Worm (Caenorhabditis elegans) whole organism, L4 larva: ENCODE measurements around the gene F09F7.6.

ENCODE experiments used
- D1046.2 ChIP-seq: fragments of 200-800 bp; sonication (Bioruptor generic); IDR thresholded peaks from 2 replicates; pipeline ENCODE4 v1.3.6; 2022; ENCODE audit warnings: missing genetic modification characterization, missing compliant biosample characterization
- F10B5.3 ChIP-seq: sonication (generic microtip); optimal IDR thresholded peaks from 2 replicates; lab custom pipeline; 2016; ENCODE audit warnings: mild to moderate bottlenecking, missing genetic modification characterization, missing compliant biosample characterization
- F26F4.8 ChIP-seq: fragments of 200-800 bp; sonication (Bioruptor generic); conservative IDR thresholded peaks from 2 replicates; pipeline ENCODE4 v1.3.6; 2022; ENCODE audit warnings: missing genetic modification characterization, missing compliant biosample characterization
- F37D6.2 ChIP-seq: sonication (generic microtip); optimal IDR thresholded peaks from 2 replicates; lab custom pipeline; 2016; ENCODE audit warnings: mild to moderate bottlenecking, missing genetic modification characterization, missing compliant biosample characterization
- F44E2.7 ChIP-seq: fragments of 200-800 bp; sonication (Bioruptor generic); IDR thresholded peaks from 2 replicates; pipeline ENCODE4 v2.1.2; 2022; ENCODE audit warnings: missing genetic modification characterization, missing compliant biosample characterization
- T20F7.1 ChIP-seq: fragments of 200-800 bp; sonication (Bioruptor generic); optimal IDR thresholded peaks from 2 replicates; lab custom pipeline; 2018; ENCODE audit warnings: mild to moderate bottlenecking, missing genetic modification characterization, missing compliant biosample characterization
- T26A8.4 ChIP-seq: fragments of 200-800 bp; sonication (Bioruptor generic); IDR thresholded peaks from 2 replicates; pipeline ENCODE4 v1.3.6; 2022; ENCODE audit warnings: missing genetic modification characterization, missing compliant biosample characterization
- Y48G9A.11 ChIP-seq: fragments of 200-800 bp; sonication (Bioruptor generic); IDR thresholded peaks from 2 replicates; pipeline ENCODE4 v1.3.6; 2022; ENCODE audit warnings: missing genetic modification reagents, missing genetic modification characterization, missing compliant biosample characterization
- ZK546.5 ChIP-seq, 2 experiments: sonication (generic microtip); optimal IDR thresholded peaks; 2 replicates each; lab custom pipeline; 2017; ENCODE audit warnings: missing biosample characterization in 2 of 2, missing genetic modification characterization in 2 of 2
- ama-1 ChIP-seq: fragments of 150-350 bp; optimal IDR thresholded peaks from 2 replicates; lab custom pipeline; 2014; ENCODE audit warnings: inconsistent platforms, mixed read lengths
- arid-1 ChIP-seq: fragments of 200-800 bp; sonication (Bioruptor generic); conservative IDR thresholded peaks from 2 replicates; pipeline ENCODE4 v1.3.6; 2022; ENCODE audit warnings: missing genetic modification reagents, missing genetic modification characterization, missing compliant biosample characterization
- attf-4 ChIP-seq: sonication (generic microtip); optimal IDR thresholded peaks from 3 replicates; lab custom pipeline; 2017; ENCODE audit warnings: missing biosample characterization, missing genetic modification characterization
- ceh-20 ChIP-seq: fragments of 200-800 bp; sonication (Bioruptor generic); IDR thresholded peaks from 2 replicates; pipeline ENCODE4 v1.3.6; 2022; ENCODE audit warnings: missing genetic modification reagents, missing genetic modification characterization, missing compliant biosample characterization
- ces-1 ChIP-seq: fragments of 150-350 bp; sonication (generic microtip); optimal IDR thresholded peaks from 4 replicates; lab custom pipeline; 2014; ENCODE audit warnings: missing biosample characterization, missing genetic modification reagents, missing genetic modification characterization
- cey-2 ChIP-seq: sonication (generic microtip); optimal IDR thresholded peaks from 3 replicates; lab custom pipeline; 2017; ENCODE audit warnings: missing genetic modification characterization, mild to moderate bottlenecking, missing compliant biosample characterization, antibody characterized with exemption, borderline replicate concordance; ENCODE audit not compliant: insufficient read depth
- ctbp-1 ChIP-seq: fragments of 200-800 bp; sonication (Bioruptor generic); IDR thresholded peaks from 2 replicates; pipeline ENCODE4 v1.3.6; 2022; ENCODE audit warnings: missing genetic modification reagents, missing genetic modification characterization, missing compliant biosample characterization
- daf-19 ChIP-seq: fragments of 200-800 bp; sonication (Bioruptor generic); conservative IDR thresholded peaks from 2 replicates; pipeline ENCODE4 v1.3.6; 2022; ENCODE audit warnings: missing genetic modification characterization, missing compliant biosample characterization
- dmd-6 ChIP-seq: fragments of 200-800 bp; sonication (Bioruptor generic); IDR thresholded peaks from 2 replicates; pipeline ENCODE4 v1.3.6; 2022; ENCODE audit warnings: missing genetic modification reagents, missing genetic modification characterization, missing compliant biosample characterization
- dmd-9 ChIP-seq: fragments of 200-800 bp; sonication (Bioruptor generic); IDR thresholded peaks from 2 replicates; pipeline ENCODE4 v1.3.6; 2022; ENCODE audit warnings: missing genetic modification reagents, missing genetic modification characterization, missing compliant biosample characterization
- dpl-1 ChIP-seq: fragments of 150-350 bp; optimal IDR thresholded peaks from 2 replicates; lab custom pipeline; 2014; ENCODE audit warnings: missing biosample characterization, missing genetic modification reagents, missing genetic modification characterization
- duxl-1 ChIP-seq: sonication (generic microtip); optimal IDR thresholded peaks from 2 replicates; lab custom pipeline; 2016; ENCODE audit warnings: mild to moderate bottlenecking, missing genetic modification characterization, moderate library complexity, missing compliant biosample characterization; ENCODE audit not compliant: poor library complexity
- fkh-10 ChIP-seq: fragments of 150-350 bp; optimal IDR thresholded peaks from 2 replicates; lab custom pipeline; 2014; ENCODE audit warnings: missing biosample characterization, missing genetic modification reagents, missing genetic modification characterization
- hlh-30 ChIP-seq: sonication (generic microtip); optimal IDR thresholded peaks from 2 replicates; lab custom pipeline; 2017; ENCODE audit warnings: antibody characterized with exemption, mild to moderate bottlenecking, missing genetic modification characterization, missing compliant biosample characterization; ENCODE audit not compliant: insufficient read depth
- lin-1 ChIP-seq: fragments of 200-800 bp; sonication (Bioruptor generic); IDR thresholded peaks from 2 replicates; pipeline ENCODE4 v1.3.6; 2022; ENCODE audit warnings: missing genetic modification reagents, missing genetic modification characterization, missing compliant biosample characterization
- lin-15B ChIP-seq: fragments of 150-350 bp; sonication (generic microtip); optimal IDR thresholded peaks from 3 replicates; lab custom pipeline; 2014; ENCODE audit warnings: missing biosample characterization, missing genetic modification characterization
- lin-38 ChIP-seq: fragments of 200-800 bp; sonication (Bioruptor generic); IDR thresholded peaks from 2 replicates; pipeline ENCODE4 v1.3.6; 2022; ENCODE audit warnings: missing genetic modification reagents, missing genetic modification characterization, missing compliant biosample characterization
- lin-39 ChIP-seq: fragments of 150-350 bp; optimal IDR thresholded peaks from 2 replicates; lab custom pipeline; 2014; ENCODE audit warnings: missing biosample characterization, missing genetic modification reagents, missing genetic modification characterization
- madf-5 ChIP-seq, 2 experiments: fragments of 200-800 bp; sonication (Bioruptor generic); IDR thresholded peaks; 2 replicates each; pipeline ENCODE4 v1.3.6; 2022; ENCODE audit warnings: missing compliant biosample characterization in 2 of 2, missing genetic modification characterization in 2 of 2
- madf-9 ChIP-seq: fragments of 200-800 bp; sonication (Bioruptor generic); conservative IDR thresholded peaks from 2 replicates; pipeline ENCODE4 v1.3.6; 2022; ENCODE audit warnings: missing genetic modification reagents, missing genetic modification characterization, missing compliant biosample characterization
- mdl-1 ChIP-seq, 2 experiments: fragments of 150-350 bp in 1 of 2; sonication (generic microtip) in 1 of 2; optimal IDR thresholded peaks; 2 replicates each; lab custom pipeline; 2014 to 2017; ENCODE audit warnings: missing biosample characterization in 2 of 2, missing genetic modification characterization in 2 of 2
- mes-2 ChIP-seq: sonication (generic microtip); optimal IDR thresholded peaks from 2 replicates; lab custom pipeline; 2016; ENCODE audit warnings: missing genotype, mild to moderate bottlenecking, missing genetic modification characterization, missing compliant biosample characterization; ENCODE audit not compliant: poor library complexity, severe bottlenecking
- mxl-2 ChIP-seq: fragments of 200-800 bp; sonication (Bioruptor generic); conservative IDR thresholded peaks from 2 replicates; pipeline ENCODE4 v1.3.6; 2022; ENCODE audit warnings: missing genetic modification reagents, missing genetic modification characterization, missing compliant biosample characterization
- nhr-10 ChIP-seq: fragments of 150-350 bp; optimal IDR thresholded peaks from 2 replicates; lab custom pipeline; 2014; ENCODE audit warnings: missing biosample characterization, missing genetic modification characterization
- nhr-102 ChIP-seq: sonication (generic microtip); optimal IDR thresholded peaks from 2 replicates; lab custom pipeline; 2016; ENCODE audit warnings: mild to moderate bottlenecking, missing genetic modification characterization, moderate library complexity, missing compliant biosample characterization
- nhr-111 ChIP-seq: fragments of 200-800 bp; sonication (Bioruptor generic); optimal IDR thresholded peaks from 2 replicates; lab custom pipeline; 2018; ENCODE audit warnings: mild to moderate bottlenecking, missing genetic modification characterization, missing compliant biosample characterization
- nhr-237 ChIP-seq: sonication (generic microtip); optimal IDR thresholded peaks from 2 replicates; lab custom pipeline; 2017; ENCODE audit warnings: missing biosample characterization, missing genetic modification characterization
- nhr-25 ChIP-seq: sonication (generic microtip); optimal IDR thresholded peaks from 2 replicates; lab custom pipeline; 2017; ENCODE audit warnings: missing genetic modification characterization, mild to moderate bottlenecking, missing compliant biosample characterization, antibody characterized with exemption, moderate library complexity, borderline replicate concordance; ENCODE audit not compliant: insufficient read depth
- nhr-41 ChIP-seq: fragments of 200-800 bp; sonication (Bioruptor generic); IDR thresholded peaks from 2 replicates; pipeline ENCODE4 v1.3.6; 2022; ENCODE audit warnings: missing genetic modification reagents, missing genetic modification characterization, missing compliant biosample characterization
- nhr-42 ChIP-seq: fragments of 200-800 bp; sonication (Bioruptor generic); IDR thresholded peaks from 2 replicates; pipeline ENCODE4 v1.3.6; 2022; ENCODE audit warnings: missing genetic modification characterization, missing compliant biosample characterization
- nhr-76 ChIP-seq: fragments of 150-350 bp; optimal IDR thresholded peaks from 2 replicates; lab custom pipeline; 2014; ENCODE audit warnings: missing biosample characterization, missing genetic modification characterization
- pha-4 ChIP-seq, 2 experiments: fragments of 150-350 bp in 1 of 2; fragments of 200-800 bp in 1 of 2; sonication (Bioruptor generic) in 1 of 2; IDR thresholded peaks in 1 of 2; optimal IDR thresholded peaks in 1 of 2; 2 replicates each; pipeline versions ENCODE4 v1.3.6 to Lab custom; 2014 to 2022; ENCODE audit warnings: missing genetic modification characterization in 2 of 2, missing genetic modification reagents in 2 of 2, missing biosample characterization in 1 of 2, missing compliant biosample characterization in 1 of 2
- pqm-1 ChIP-seq: sonication (generic microtip); optimal IDR thresholded peaks from 2 replicates; lab custom pipeline; 2017; ENCODE audit warnings: missing biosample characterization, missing genetic modification characterization
- rbr-2 ChIP-seq: sonication (generic microtip); optimal IDR thresholded peaks from 2 replicates; lab custom pipeline; 2016; ENCODE audit warnings: missing genotype, missing genetic modification characterization, missing compliant biosample characterization
- saeg-2 ChIP-seq: fragments of 200-800 bp; sonication (Bioruptor generic); IDR thresholded peaks from 2 replicates; pipeline ENCODE4 v1.3.6; 2022; ENCODE audit warnings: missing genetic modification reagents, missing genetic modification characterization, missing compliant biosample characterization
- sdz-12 ChIP-seq: fragments of 200-800 bp; sonication (Bioruptor generic); optimal IDR thresholded peaks from 2 replicates; lab custom pipeline; 2018; ENCODE audit warnings: mild to moderate bottlenecking, missing genetic modification characterization, missing compliant biosample characterization
- set-16 ChIP-seq: fragments of 200-800 bp; sonication (Bioruptor generic); IDR thresholded peaks from 2 replicates; pipeline ENCODE4 v1.3.6; 2022; ENCODE audit warnings: missing genetic modification reagents, missing genetic modification characterization, missing compliant biosample characterization
- snpc-4 ChIP-seq: fragments of 150-350 bp; optimal IDR thresholded peaks from 2 replicates; lab custom pipeline; 2014; ENCODE audit warnings: missing biosample characterization, missing genetic modification characterization
- unc-39 ChIP-seq: sonication (generic microtip); optimal IDR thresholded peaks from 2 replicates; lab custom pipeline; 2017; ENCODE audit warnings: missing biosample characterization, missing genetic modification characterization
- zip-2 ChIP-seq: fragments of 150-350 bp; optimal IDR thresholded peaks from 2 replicates; lab custom pipeline; 2014; ENCODE audit warnings: missing biosample characterization, missing genetic modification characterization

F09F7.6 gene

DNA sequence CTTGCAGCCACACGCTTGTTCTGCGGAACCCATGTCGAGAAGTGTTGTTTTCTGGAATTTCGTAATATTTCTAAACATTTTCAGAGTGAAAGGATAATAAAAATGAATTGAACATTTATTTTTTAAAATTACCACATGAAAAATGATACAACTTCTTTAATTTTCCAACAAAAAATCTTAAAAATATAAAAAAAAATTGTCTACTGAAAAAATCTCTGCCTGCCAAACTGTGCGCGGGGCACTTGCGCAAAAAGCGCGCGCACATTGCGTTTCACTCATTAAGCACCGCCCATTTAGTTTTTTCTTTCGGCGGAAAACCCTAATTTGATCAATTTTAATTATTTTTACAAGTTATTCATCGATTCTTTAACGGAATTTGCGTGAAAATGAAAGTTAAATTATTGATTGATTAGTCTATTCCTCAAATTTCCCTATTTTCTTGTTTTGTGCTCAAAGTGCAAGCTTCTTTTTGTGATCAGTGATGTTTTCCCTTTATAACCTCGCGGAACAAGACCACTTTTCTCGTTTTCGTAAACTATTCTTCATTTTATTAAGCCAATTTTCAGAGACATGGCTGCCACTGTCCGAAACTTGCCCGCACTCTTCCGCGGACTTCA, 3.1 kb upstream of the F09F7.6 start, which contains the start of the genes nmad-1 and hach-1:
nmad-1 (minus strand) TSS at position 51 of the 617 bp plus-strand sequence.
hach-1 (plus strand) TSS at position 567 of the 617 bp plus-strand sequence.
- peak; percentile 42 for TF ChIP-seq nhr-10 (tag; lab: Kevin White, UChicago)
- TF ChIP-seq mes-2 (tag; lab: Kevin White, UChicago): peak; percentile 95
- TF ChIP-seq unc-39 (tag; lab: Kevin White, UChicago): no peak
- TF ChIP-seq cey-2: no peak
- TF ChIP-seq nhr-76 (tag; lab: Kevin White, UChicago): no peak
- TF ChIP-seq nhr-41 (GFP tag; lab: Robert Waterston, UW): no peak
- peak; percentile 51 for TF ChIP-seq hlh-30 (tag; lab: Kevin White, UChicago)
- 0 out of 2 replicates have a peak, but pooled peaks have one; percentile 46 for TF ChIP-seq nhr-42 (GFP tag; lab: Robert Waterston, UW)
- no peak for TF ChIP-seq pqm-1 (tag; lab: Kevin White, UChicago)
- no peak for TF ChIP-seq attf-4 (tag; lab: Kevin White, UChicago)
- no peak for TF ChIP-seq madf-5 (GFP tag; IDR thresholded peaks at IDR 0.05; lab: Robert Waterston, UW)
- no peak for TF ChIP-seq Y48G9A.11 (GFP tag; lab: Robert Waterston, UW)
- TF ChIP-seq snpc-4: no peak
- TF ChIP-seq nhr-111 (GFP tag; lab: Kevin White, UChicago): no peak
- no peak for TF ChIP-seq nhr-25
- TF ChIP-seq lin-1: peak; percentile 64; the same call in 1 of the 2 replicates
- 0 out of 2 replicates have a peak, but pooled peaks have one; percentile 48 for TF ChIP-seq daf-19
- TF ChIP-seq sdz-12 (GFP tag; lab: Kevin White, UChicago): no peak
- TF ChIP-seq ZK546.5 (tag; optimal IDR thresholded peaks at IDR 0.05; lab: Kevin White, UChicago): no peak
- TF ChIP-seq arid-1 (GFP tag; lab: Robert Waterston, UW): 0 out of 2 replicates have a peak, but pooled peaks have one; percentile 47
- no peak for TF ChIP-seq set-16
- no peak for TF ChIP-seq F44E2.7 (GFP tag; lab: Robert Waterston, UW)
- peak; percentile 75 for TF ChIP-seq rbr-2 (tag; lab: Kevin White, UChicago)
- no peak for TF ChIP-seq F26F4.8 (GFP tag; lab: Robert Waterston, UW)
- TF ChIP-seq lin-38 (GFP tag; lab: Robert Waterston, UW): peak; percentile 79
- peak; percentile 87 for TF ChIP-seq pha-4 (GFP tag; IDR thresholded peaks at IDR 0.05; lab: Robert Waterston, UW)
- no peak for TF ChIP-seq pha-4 (tag; optimal IDR thresholded peaks at IDR 0.05; lab: Kevin White, UChicago)
- no peak for TF ChIP-seq zip-2 (tag; lab: Kevin White, UChicago)
- TF ChIP-seq mxl-2: no peak
- TF ChIP-seq madf-9 (GFP tag; lab: Robert Waterston, UW): 0 out of 2 replicates have a peak, but pooled peaks have one; percentile 34
- peak; percentile 36 for TF ChIP-seq fkh-10 (GFP tag; lab: Kevin White, UChicago)
- peak; percentile 64 for TF ChIP-seq T20F7.1 (GFP tag; lab: Kevin White, UChicago)
- no peak for TF ChIP-seq D1046.2 (GFP tag; lab: Robert Waterston, UW)
- TF ChIP-seq ctbp-1: peak; percentile 58
- peak; percentile 14 for TF ChIP-seq F10B5.3
- no peak for TF ChIP-seq ama-1 (lab: Kevin White, UChicago)
- TF ChIP-seq nhr-237 (tag; lab: Kevin White, UChicago): no peak
- peak; percentile 65; the same call in 1 of the 2 replicates for TF ChIP-seq T26A8.4 (GFP tag; lab: Robert Waterston, UW)
- peak; percentile 89 for TF ChIP-seq duxl-1 (tag; lab: Kevin White, UChicago)
- peak; percentile 26 for TF ChIP-seq F37D6.2 (tag; lab: Kevin White, UChicago)
- TF ChIP-seq lin-15B (tag; lab: Kevin White, UChicago): no peak
- TF ChIP-seq dmd-9: no peak
- peak; percentile 76 for TF ChIP-seq dpl-1 (GFP tag; lab: Kevin White, UChicago)
- TF ChIP-seq dmd-6 (GFP tag; lab: Robert Waterston, UW): no peak
- TF ChIP-seq saeg-2 (GFP tag; lab: Robert Waterston, UW): no peak
- TF ChIP-seq nhr-102 (tag; lab: Kevin White, UChicago): peak; percentile 68
- TF ChIP-seq ces-1 (GFP tag; lab: Kevin White, UChicago): peak; percentile 82
- TF ChIP-seq mdl-1 (tag; optimal IDR thresholded peaks at IDR 0.05; lab: Kevin White, UChicago): no peak
- peak; percentile 59; the same call in 1 of the 2 replicates for TF ChIP-seq ceh-20 (GFP tag; lab: Robert Waterston, UW)
- no peak for TF ChIP-seq lin-39 (tag; lab: Kevin White, UChicago)
